Fruit fly (Drosophila melanogaster): Measurements from ENCODE around the gene Clp.
A peak's percentile ranks its signal among the peaks of the same experiment; 100 is the strongest.

DNA sequence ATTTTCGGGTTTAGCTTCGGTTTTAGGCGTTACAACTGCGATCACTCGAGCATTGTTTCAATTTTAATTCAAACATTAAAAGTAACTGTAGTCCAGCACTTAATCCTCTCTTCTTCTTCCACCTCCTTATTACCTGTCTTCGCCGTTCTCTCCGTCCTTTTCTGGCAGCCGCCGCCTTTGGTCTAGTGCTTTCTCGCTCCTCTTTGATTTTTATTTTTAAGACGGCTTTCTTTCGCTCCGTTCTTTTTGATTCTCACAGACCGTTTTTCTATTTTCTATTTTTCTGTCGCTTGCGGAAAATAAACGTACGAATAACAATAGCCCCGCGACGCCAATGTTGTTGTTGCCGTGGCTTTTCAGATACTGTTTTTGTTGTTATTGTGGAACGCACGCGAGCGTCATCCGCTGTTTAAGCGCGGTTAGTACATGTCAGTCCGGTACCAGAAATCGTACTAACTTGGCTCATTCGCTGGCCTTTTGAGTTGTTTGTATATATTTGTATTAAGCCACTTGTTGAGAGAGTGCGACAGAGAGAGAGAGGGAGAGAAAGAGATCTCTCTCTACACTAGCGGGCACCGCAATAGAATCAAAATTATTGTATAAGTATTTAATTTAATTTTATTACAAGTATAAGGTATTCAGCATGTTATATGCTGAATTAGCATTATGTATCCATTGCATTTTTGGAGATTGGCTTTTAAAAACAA is 48.3 kb downstream of the Clp start, which contains the start of gene aru:
- TF ChIP-seq Dip3 (GFP tag; optimal IDR thresholded peaks at IDR 0.05): no peak
- TF ChIP-seq CG10431 (GFP tag; optimal IDR thresholded peaks at IDR 0.05): no peak
- TF ChIP-seq wor (GFP tag; IDR thresholded peaks at IDR 0.05): no peak
- TF ChIP-seq C15 (GFP tag; IDR thresholded peaks at IDR 0.05): no peak
- TF ChIP-seq gro (GFP tag; optimal IDR thresholded peaks at IDR 0.05): no peak
- no peak for TF ChIP-seq CG7928 (GFP tag; optimal IDR thresholded peaks at IDR 0.05)
- TF ChIP-seq CG8924 (tag; optimal IDR thresholded peaks at IDR 0.05): peak; percentile 28
- no peak for TF ChIP-seq CG7372 (GFP tag; IDR thresholded peaks at IDR 0.05)
- no peak for TF ChIP-seq CG10366 (GFP tag; IDR thresholded peaks at IDR 0.05)
- TF ChIP-seq NC2β (GFP tag; optimal IDR thresholded peaks at IDR 0.05): no peak
- TF ChIP-seq CkIIα-i1 (GFP tag; IDR thresholded peaks at IDR 0.05): no peak
